Fruit fly (Drosophila melanogaster) whole organism, embryonic: ENCODE measurements around the gene Pdcd4.

Experiments
- Abd-B ChIP-seq: fragments of 200-800 bp; sonication (Bioruptor generic); optimal IDR thresholded peaks from 2 replicates; lab custom pipeline; 2018; ENCODE audit warnings: missing biosample characterization, mild to moderate bottlenecking, missing genetic modification characterization, moderate library complexity
- Ada2b ChIP-seq: fragments of 200-800 bp; sonication (Bioruptor generic); IDR thresholded peaks from 2 replicates; pipeline ENCODE4 v1.3.6; 2022; ENCODE audit warnings: missing biosample characterization, missing genetic modification characterization
- C15 ChIP-seq: fragments of 200-800 bp; sonication (Bioruptor generic); IDR thresholded peaks from 3 replicates; pipeline ENCODE4 v1.3.6; 2022; ENCODE audit warnings: missing biosample characterization, missing genetic modification characterization
- CG10274 ChIP-seq: fragments of 200-800 bp; sonication (Bioruptor generic); optimal IDR thresholded peaks from 3 replicates; lab custom pipeline; 2017; ENCODE audit warnings: missing biosample characterization, mild to moderate bottlenecking, missing genetic modification characterization
- CG10321 ChIP-seq: fragments of 200-800 bp; sonication (Bioruptor generic); IDR thresholded peaks from 2 replicates; pipeline ENCODE4 v1.3.6; 2022; ENCODE audit warnings: missing biosample characterization, missing genetic modification characterization
- CG11723 ChIP-seq: fragments of 200-800 bp; sonication (Bioruptor generic); optimal IDR thresholded peaks from 2 replicates; lab custom pipeline; 2017; ENCODE audit warnings: missing biosample characterization, mild to moderate bottlenecking, missing genetic modification characterization
- CG12071 ChIP-seq: fragments of 200-800 bp; sonication (Bioruptor generic); optimal IDR thresholded peaks from 3 replicates; lab custom pipeline; 2018; ENCODE audit warnings: missing biosample characterization, mild to moderate bottlenecking, missing genetic modification characterization
- CG13894 ChIP-seq: fragments of 200-800 bp; sonication (Bioruptor generic); optimal IDR thresholded peaks from 3 replicates; lab custom pipeline; 2018; ENCODE audit warnings: missing biosample characterization, mild to moderate bottlenecking, missing genetic modification characterization, moderate library complexity
- CG1603 ChIP-seq: fragments of 200-800 bp; sonication (Bioruptor generic); optimal IDR thresholded peaks from 2 replicates; lab custom pipeline; 2019; ENCODE audit warnings: missing biosample characterization, mild to moderate bottlenecking, missing genetic modification characterization, moderate library complexity
- CG17802 ChIP-seq: fragments of 200-800 bp; sonication (Bioruptor generic); optimal IDR thresholded peaks from 2 replicates; lab custom pipeline; 2018; ENCODE audit warnings: missing biosample characterization, mild to moderate bottlenecking, missing genetic modification characterization, moderate library complexity
- CG18262 ChIP-seq: fragments of 200-800 bp; optimal IDR thresholded peaks from 3 replicates; lab custom pipeline; 2019; ENCODE audit warnings: missing biosample characterization, mild to moderate bottlenecking, missing genetic modification characterization, moderate library complexity
- CG1832 ChIP-seq: fragments of 200-800 bp; sonication (Bioruptor generic); optimal IDR thresholded peaks from 2 replicates; lab custom pipeline; 2017; ENCODE audit warnings: missing biosample characterization, mild to moderate bottlenecking, missing genetic modification characterization, inconsistent platforms
- CG3163 ChIP-seq: fragments of 200-800 bp; sonication (Bioruptor generic); optimal IDR thresholded peaks from 3 replicates; lab custom pipeline; 2016; ENCODE audit warnings: missing biosample characterization, missing genetic modification characterization
- CG3281 ChIP-seq: fragments of 200-800 bp; sonication (Bioruptor generic); optimal IDR thresholded peaks from 3 replicates; lab custom pipeline; 2017; ENCODE audit warnings: missing biosample characterization, mild to moderate bottlenecking, missing genetic modification characterization
- CG4360 ChIP-seq: fragments of 200-800 bp; sonication (Bioruptor generic); IDR thresholded peaks from 2 replicates; pipeline ENCODE4 v1.3.6; 2022; ENCODE audit warnings: missing biosample characterization, missing genetic modification characterization
- CG4854 ChIP-seq: fragments of 200-800 bp; sonication (Bioruptor generic); optimal IDR thresholded peaks from 2 replicates; lab custom pipeline; 2016; ENCODE audit warnings: missing biosample characterization, missing genetic modification characterization, inconsistent platforms
- CG6791 ChIP-seq: fragments of 200-800 bp; sonication (Bioruptor generic); IDR thresholded peaks from 3 replicates; pipeline ENCODE4 v1.3.6; 2022; ENCODE audit warnings: missing biosample characterization, missing genetic modification characterization; ENCODE audit not compliant: partially characterized antibody
- CG9215 ChIP-seq: fragments of 200-800 bp; sonication (Bioruptor generic); IDR thresholded peaks from 2 replicates; pipeline ENCODE4 v1.3.6; 2022; ENCODE audit warnings: missing biosample characterization, missing genetic modification characterization
- CG9609 ChIP-seq: fragments of 200-800 bp; sonication (Bioruptor generic); optimal IDR thresholded peaks from 3 replicates; lab custom pipeline; 2016; ENCODE audit warnings: missing biosample characterization, missing genetic modification characterization
- D19A ChIP-seq: fragments of 200-800 bp; optimal IDR thresholded peaks from 3 replicates; lab custom pipeline; 2019; ENCODE audit warnings: missing biosample characterization, mild to moderate bottlenecking, missing genetic modification characterization, moderate library complexity
- Dip2 ChIP-seq: fragments of 200-800 bp; sonication (Bioruptor generic); IDR thresholded peaks from 2 replicates; pipeline ENCODE4 v1.3.6; 2022; ENCODE audit warnings: missing biosample characterization, missing genetic modification characterization
- Dip3 ChIP-seq: fragments of 200-800 bp; sonication (Bioruptor generic); optimal IDR thresholded peaks from 3 replicates; lab custom pipeline; 2016; ENCODE audit warnings: missing biosample characterization, missing genetic modification characterization
- Doc3 ChIP-seq: fragments of 200-800 bp; sonication (Bioruptor generic); IDR thresholded peaks from 3 replicates; pipeline ENCODE4 v1.3.6; 2022; ENCODE audit warnings: missing biosample characterization, missing genetic modification characterization; ENCODE audit not compliant: partially characterized antibody
- Dref ChIP-seq: fragments of 200-800 bp; sonication (Bioruptor generic); IDR thresholded peaks from 2 replicates; pipeline ENCODE4 v1.3.6; 2022; ENCODE audit warnings: missing biosample characterization, missing genetic modification characterization
- Fer1 ChIP-seq: fragments of 200-800 bp; sonication (Bioruptor generic); optimal IDR thresholded peaks from 2 replicates; lab custom pipeline; 2017; ENCODE audit warnings: missing biosample characterization, mild to moderate bottlenecking, missing genetic modification characterization
- HLHmδ ChIP-seq: fragments of 200-800 bp; sonication (Bioruptor generic); optimal IDR thresholded peaks from 2 replicates; lab custom pipeline; 2018; ENCODE audit warnings: missing biosample characterization, mild to moderate bottlenecking, missing genetic modification characterization, moderate library complexity
- Hmx ChIP-seq: fragments of 200-800 bp; sonication (Bioruptor generic); optimal IDR thresholded peaks from 2 replicates; lab custom pipeline; 2016; ENCODE audit warnings: missing biosample characterization, missing genetic modification characterization
- Hr51 ChIP-seq, 2 experiments: fragments of 200-800 bp; sonication (Bioruptor generic); optimal IDR thresholded peaks; 2 replicates in 1 of 2; 3 replicates in 1 of 2; lab custom pipeline; 2016 to 2018; ENCODE audit warnings: missing biosample characterization in 2 of 2, missing genetic modification characterization in 2 of 2, mild to moderate bottlenecking in 1 of 2, moderate library complexity in 1 of 2
- Lim3 ChIP-seq: fragments of 200-800 bp; sonication (Bioruptor generic); IDR thresholded peaks from 2 replicates; pipeline ENCODE4 v1.3.6; 2022; ENCODE audit warnings: missing biosample characterization, missing genetic modification characterization
- MBD-R2 ChIP-seq: fragments of 200-800 bp; sonication (Bioruptor generic); IDR thresholded peaks from 2 replicates; pipeline ENCODE4 v1.3.6; 2022; ENCODE audit warnings: missing biosample characterization, missing genetic modification characterization
- PHDP ChIP-seq: fragments of 200-800 bp; sonication (Bioruptor generic); optimal IDR thresholded peaks from 3 replicates; lab custom pipeline; 2018; ENCODE audit warnings: missing biosample characterization, mild to moderate bottlenecking, missing genetic modification characterization, moderate library complexity
- Six4 ChIP-seq: fragments of 200-800 bp; sonication (Bioruptor generic); optimal IDR thresholded peaks from 2 replicates; lab custom pipeline; 2016; ENCODE audit warnings: missing biosample characterization, missing genetic modification characterization
- Spps ChIP-seq: fragments of 200-800 bp; sonication (Bioruptor generic); optimal IDR thresholded peaks from 2 replicates; lab custom pipeline; 2018; ENCODE audit warnings: missing biosample characterization, mild to moderate bottlenecking, missing genetic modification characterization
- Taf1 ChIP-seq: fragments of 200-800 bp; sonication (Bioruptor generic); IDR thresholded peaks from 2 replicates; pipeline ENCODE4 v1.3.6; 2022; ENCODE audit warnings: missing biosample characterization, missing genetic modification characterization
- cato ChIP-seq: fragments of 200-800 bp; sonication (Bioruptor generic); optimal IDR thresholded peaks from 2 replicates; lab custom pipeline; 2016; ENCODE audit warnings: missing biosample characterization, missing genetic modification characterization, borderline replicate concordance
- chif ChIP-seq, 2 experiments: fragments of 200-800 bp; sonication (Bioruptor generic); optimal IDR thresholded peaks; 3 replicates each; lab custom pipeline; 2016; ENCODE audit warnings: missing biosample characterization in 2 of 2, missing genetic modification characterization in 2 of 2
- chm ChIP-seq: fragments of 200-800 bp; sonication (Bioruptor generic); IDR thresholded peaks from 2 replicates; pipeline ENCODE4 v1.3.6; 2022; ENCODE audit warnings: missing biosample characterization, missing genetic modification characterization
- dmrt11E ChIP-seq: fragments of 200-800 bp; sonication (Bioruptor generic); optimal IDR thresholded peaks from 3 replicates; lab custom pipeline; 2018; ENCODE audit warnings: missing biosample characterization, mild to moderate bottlenecking, missing genetic modification characterization, moderate library complexity
- fru ChIP-seq: fragments of >200 bp; optimal IDR thresholded peaks from 2 replicates; lab custom pipeline; 2017
- her ChIP-seq: fragments of 200-800 bp; sonication (Bioruptor generic); optimal IDR thresholded peaks from 2 replicates; lab custom pipeline; 2016; ENCODE audit warnings: missing biosample characterization, missing genetic modification characterization
- phol ChIP-seq: fragments of 200-800 bp; sonication (Bioruptor generic); optimal IDR thresholded peaks from 3 replicates; lab custom pipeline; 2018; ENCODE audit warnings: missing biosample characterization, mild to moderate bottlenecking, missing genetic modification characterization, moderate library complexity
- twi ChIP-seq: fragments of 200-800 bp; optimal IDR thresholded peaks from 2 replicates; lab custom pipeline; 2019; ENCODE audit warnings: missing biosample characterization, mild to moderate bottlenecking, missing genetic modification characterization, moderate library complexity
- unc-4 ChIP-seq: fragments of 200-800 bp; sonication (Bioruptor generic); IDR thresholded peaks from 2 replicates; pipeline ENCODE4 v1.3.6; 2022; ENCODE audit warnings: missing biosample characterization, missing genetic modification characterization; ENCODE audit not compliant: partially characterized antibody
- vvl ChIP-seq: fragments of 200-800 bp; sonication (Bioruptor generic); IDR thresholded peaks from 2 replicates; pipeline ENCODE4 v1.3.6; 2022; ENCODE audit warnings: missing biosample characterization, missing genetic modification characterization
- wek ChIP-seq: fragments of 200-800 bp; sonication (Bioruptor generic); optimal IDR thresholded peaks from 3 replicates; lab custom pipeline; 2018; ENCODE audit warnings: missing biosample characterization, mild to moderate bottlenecking, missing genetic modification characterization, moderate library complexity

Gene Pdcd4

DNA sequence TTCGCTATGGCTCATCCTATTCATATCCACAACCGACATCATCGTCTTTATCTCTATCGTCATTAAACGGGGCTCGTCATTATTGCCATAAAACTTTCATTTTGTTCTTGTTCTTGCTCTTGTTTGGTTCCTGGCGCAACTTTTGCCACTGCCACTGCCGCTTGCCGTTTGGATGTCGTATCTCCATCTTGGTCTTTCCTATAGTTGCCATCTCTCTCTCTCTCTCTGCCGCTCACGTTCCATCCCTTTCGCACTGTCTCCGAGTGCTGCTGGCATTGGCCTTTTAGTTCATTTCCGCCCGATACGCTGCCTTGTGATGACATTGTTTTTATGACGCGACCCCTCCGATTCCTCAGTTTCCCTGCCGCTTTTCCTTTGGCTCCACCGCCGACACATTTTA lies 37.3 kb upstream of the Pdcd4 start:
- TF ChIP-seq HLHmδ (GFP tag; lab: Kevin White, UChicago) (no peak), CG4854 (GFP tag; lab: Kevin White, UChicago) (no peak), fru (lab: Kevin White, UChicago) (no peak), Taf1 (GFP tag; lab: Robert Waterston, UW) (no peak), CG1603 (no peak), Dip2 (GFP tag; lab: Robert Waterston, UW) (no peak), PHDP (tag; lab: Kevin White, UChicago) (no peak), CG10274 (GFP tag; lab: Kevin White, UChicago) (no peak), CG1832 (GFP tag; lab: Kevin White, UChicago) (peak; percentile 59), Six4 (no peak), D19A (tag; lab: Kevin White, UChicago) (no peak), dmrt11E (no peak), Abd-B (GFP tag; lab: Kevin White, UChicago) (no peak), phol (tag; lab: Kevin White, UChicago) (peak; percentile 14), CG12071 (GFP tag; lab: Kevin White, UChicago) (no peak), vvl (no peak), chif (GFP tag; optimal IDR thresholded peaks at IDR 0.05; lab: Kevin White, UChicago) (no peak), Hmx (no peak), Lim3 (no peak), Dip3 (GFP tag; lab: Kevin White, UChicago) (no peak), wek (GFP tag; lab: Kevin White, UChicago) (no peak), twi (tag; lab: Kevin White, UChicago) (no peak), CG3163 (no peak), CG4360 (no peak), CG17802 (tag; lab: Kevin White, UChicago) (no peak), CG18262 (tag; lab: Kevin White, UChicago) (no peak), CG11723 (no peak), Doc3 (GFP tag; lab: Robert Waterston, UW) (no peak), cato (GFP tag; lab: Kevin White, UChicago) (no peak), Fer1 (no peak), CG6791 (0 out of 3 replicates have a peak, but pooled peaks have one; percentile 40), CG13894 (tag; lab: Kevin White, UChicago) (peak; percentile 79), her (GFP tag; lab: Kevin White, UChicago) (no peak), unc-4 (GFP tag; lab: Robert Waterston, UW) (no peak), Spps (tag; lab: Kevin White, UChicago) (no peak), Dref (GFP tag; lab: Robert Waterston, UW) (no peak), CG10321 (GFP tag; lab: Robert Waterston, UW) (peak; percentile 50), CG9609 (GFP tag; lab: Kevin White, UChicago) (no peak), chm (GFP tag; lab: Robert Waterston, UW) (no peak), CG9215 (no peak)

DNA sequence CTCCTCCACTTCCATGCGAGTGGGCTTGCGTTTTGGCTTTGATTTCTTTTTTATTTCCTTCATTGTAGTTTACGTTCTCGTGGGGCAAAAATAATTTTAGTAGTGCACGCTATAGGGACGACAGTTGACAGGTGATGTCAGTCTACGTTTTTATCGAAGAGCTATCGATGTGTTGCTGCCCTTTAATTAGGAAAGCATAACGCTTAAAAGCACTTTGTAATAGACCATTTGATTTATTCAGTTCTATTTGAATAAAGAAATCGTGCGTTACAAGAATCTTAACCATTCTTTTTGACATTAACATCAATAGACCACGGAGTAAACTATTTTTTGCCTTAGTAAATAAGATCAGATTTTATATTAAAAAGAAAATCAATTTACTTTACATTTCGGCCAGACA lies 35.8 kb upstream of the Pdcd4 start, which contains the start of gene CG10993:
Gene CG10993, minus strand, starts transcription at position 101 of the 400 bp plus-strand sequence.
- TF ChIP-seq MBD-R2, result no peak
- TF ChIP-seq C15 (GFP tag; lab: Robert Waterston, UW), result no peak
- no peak for TF ChIP-seq CG3281 (GFP tag; lab: Kevin White, UChicago)
- TF ChIP-seq Hr51 (GFP tag; optimal IDR thresholded peaks at IDR 0.05; lab: Kevin White, UChicago), result no peak
- no peak for TF ChIP-seq Ada2b
